Worm (Caenorhabditis elegans) whole organism, early embryonic: Measurements from ENCODE around the gene T05G5.5.

ENCODE experiments used
- B0310.2 ChIP-seq: sonication (generic microtip); optimal IDR thresholded peaks from 2 replicates; lab custom pipeline; 2016; ENCODE audit warnings: mild to moderate bottlenecking, missing genetic modification characterization, missing compliant biosample characterization
- F13C5.2 ChIP-seq: sonication (generic microtip); optimal IDR thresholded peaks from 2 replicates; lab custom pipeline; 2017; ENCODE audit warnings: mild to moderate bottlenecking, missing genetic modification characterization, inconsistent platforms, missing compliant biosample characterization
- aly-1 ChIP-seq: sonication (generic microtip); optimal IDR thresholded peaks from 2 replicates; lab custom pipeline; 2016; ENCODE audit warnings: missing genetic modification characterization, missing compliant biosample characterization
- ama-1 ChIP-seq: fragments of 150-350 bp; optimal IDR thresholded peaks from 2 replicates; lab custom pipeline; 2014
- ceh-13 ChIP-seq: fragments of 200-800 bp; sonication (Bioruptor generic); optimal IDR thresholded peaks from 2 replicates; lab custom pipeline; 2018; ENCODE audit warnings: mild to moderate bottlenecking, missing genetic modification characterization, missing compliant biosample characterization
- ceh-36 ChIP-seq: sonication (generic microtip); optimal IDR thresholded peaks from 2 replicates; lab custom pipeline; 2016; ENCODE audit warnings: missing genetic modification characterization, inconsistent platforms, missing compliant biosample characterization
- ets-7 ChIP-seq: sonication (generic microtip); optimal IDR thresholded peaks from 2 replicates; lab custom pipeline; 2016; ENCODE audit warnings: missing genotype, missing genetic modification characterization, missing compliant biosample characterization
- flt-1 ChIP-seq: fragments of 200-800 bp; sonication (Bioruptor generic); IDR thresholded peaks from 2 replicates; pipeline ENCODE4 v1.3.6; 2022; ENCODE audit warnings: missing genetic modification characterization, missing compliant biosample characterization
- hmbx-1 ChIP-seq: sonication (generic microtip); optimal IDR thresholded peaks from 2 replicates; lab custom pipeline; 2016; ENCODE audit warnings: mild to moderate bottlenecking, missing genetic modification characterization, missing compliant biosample characterization
- hmg-4 ChIP-seq: fragments of 200-800 bp; sonication (Bioruptor generic); optimal IDR thresholded peaks from 2 replicates; lab custom pipeline; 2018; ENCODE audit warnings: mild to moderate bottlenecking, missing genetic modification characterization, missing compliant biosample characterization
- hnd-1 ChIP-seq: sonication (generic microtip); optimal IDR thresholded peaks from 2 replicates; lab custom pipeline; 2016; ENCODE audit warnings: missing genetic modification characterization, missing compliant biosample characterization
- pes-1 ChIP-seq: fragments of 200-800 bp; sonication (Bioruptor generic); IDR thresholded peaks from 2 replicates; pipeline ENCODE4 v1.3.6; 2022; ENCODE audit warnings: missing genetic modification reagents, missing genetic modification characterization, missing compliant biosample characterization
- scrt-1 ChIP-seq: fragments of 200-800 bp; sonication (Bioruptor generic); IDR thresholded peaks from 2 replicates; pipeline ENCODE4 v1.3.6; 2022; ENCODE audit warnings: missing genetic modification characterization, missing compliant biosample characterization
- sea-1 ChIP-seq: fragments of 200-800 bp; sonication (Bioruptor generic); conservative IDR thresholded peaks from 2 replicates; pipeline ENCODE4 v1.3.6; 2022; ENCODE audit warnings: missing genetic modification characterization, missing compliant biosample characterization
- tbx-11 ChIP-seq: fragments of 200-800 bp; sonication (Bioruptor generic); IDR thresholded peaks from 2 replicates; pipeline ENCODE4 v1.3.6; 2022; ENCODE audit warnings: missing genetic modification characterization, missing compliant biosample characterization
- tbx-37 ChIP-seq: fragments of 200-800 bp; sonication (Bioruptor generic); conservative IDR thresholded peaks from 2 replicates; pipeline ENCODE4 v1.3.6; 2022; ENCODE audit warnings: missing genetic modification reagents, missing genetic modification characterization, missing compliant biosample characterization
- tra-4 ChIP-seq: sonication (generic microtip); optimal IDR thresholded peaks from 2 replicates; lab custom pipeline; 2017; ENCODE audit warnings: missing genetic modification characterization, missing compliant biosample characterization

T05G5.5 gene

DNA sequence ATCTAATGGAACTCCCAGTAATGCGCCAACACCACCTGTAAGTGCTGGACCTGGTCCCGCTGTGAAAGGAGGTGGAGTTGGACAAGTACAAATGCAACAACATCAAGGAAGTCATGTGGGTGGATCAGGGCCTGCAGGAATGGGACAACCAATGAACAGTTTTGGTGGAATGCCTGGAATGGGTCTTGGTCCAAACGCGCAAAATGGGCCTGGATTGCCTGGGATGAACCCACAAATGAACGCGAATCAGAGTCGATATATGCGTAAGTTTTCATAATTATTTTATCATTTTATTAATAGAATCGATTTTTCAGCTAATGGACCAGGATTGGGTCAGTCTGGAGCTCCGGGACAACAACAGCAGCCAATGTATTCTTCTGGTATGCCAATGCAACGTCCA lies 21.2 kb upstream of the T05G5.5 start:
- TF ChIP-seq ets-7 (tag; lab: Kevin White, UChicago) (no peak), ama-1 (lab: Kevin White, UChicago) (no peak), F13C5.2 (no peak), tbx-37 (GFP tag; lab: Robert Waterston, UW) (no peak), tra-4 (no peak), hnd-1 (tag; lab: Kevin White, UChicago) (no peak), B0310.2 (tag; lab: Kevin White, UChicago) (no peak), aly-1 (tag; lab: Kevin White, UChicago) (no peak), ceh-36 (no peak), pes-1 (GFP tag; lab: Robert Waterston, UW) (no peak), ceh-13 (GFP tag; lab: Kevin White, UChicago) (no peak), flt-1 (GFP tag; lab: Robert Waterston, UW) (no peak), hmbx-1 (tag; lab: Kevin White, UChicago) (no peak), sea-1 (GFP tag; lab: Robert Waterston, UW) (no peak), tbx-11 (GFP tag; lab: Robert Waterston, UW) (no peak), hmg-4 (GFP tag; lab: Kevin White, UChicago) (no peak)

ce11 chrIII:9770590-9770989 lies 19.4 kb upstream of the T05G5.5 start:
- TF ChIP-seq ama-1 (lab: Kevin White, UChicago) (peak; percentile 68), pes-1 (GFP tag; lab: Robert Waterston, UW) (no peak)

- TF ChIP-seq F13C5.2, result no peak
- TF ChIP-seq tbx-11 (GFP tag; lab: Robert Waterston, UW), result no peak
- TF ChIP-seq tbx-37 (GFP tag; lab: Robert Waterston, UW), result no peak
Measured at ce11 chrIII:9768023-9768422, 16.8 kb upstream of the T05G5.5 start.

DNA sequence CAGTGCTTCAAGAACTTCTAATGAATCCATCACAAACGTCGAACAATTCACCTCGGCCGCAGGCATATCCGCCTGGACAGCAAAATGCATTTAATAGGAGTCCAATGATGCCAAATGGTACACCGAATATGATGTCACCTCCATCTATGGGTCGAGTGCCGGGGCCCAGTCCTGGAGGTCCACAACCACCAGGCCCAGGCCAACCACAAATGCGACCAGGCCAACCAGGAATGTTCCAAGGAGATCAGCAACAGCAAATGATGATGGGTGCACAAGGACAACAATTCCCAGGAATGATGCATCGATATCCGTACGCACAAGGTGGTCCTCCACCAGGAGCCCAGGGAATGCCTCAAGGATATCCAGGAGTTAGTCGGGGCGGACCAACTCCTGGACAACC lies 15.9 kb upstream of the T05G5.5 start:
- TF ChIP-seq hmbx-1 (tag; lab: Kevin White, UChicago), result no peak
- TF ChIP-seq hnd-1 (tag; lab: Kevin White, UChicago), result no peak
- TF ChIP-seq B0310.2 (tag; lab: Kevin White, UChicago), result no peak
- TF ChIP-seq aly-1 (tag; lab: Kevin White, UChicago), result no peak

- no peak for TF ChIP-seq ceh-13 (GFP tag; lab: Kevin White, UChicago)
- TF ChIP-seq ceh-36, result no peak
- no peak for TF ChIP-seq ama-1 (lab: Kevin White, UChicago)
- no peak for TF ChIP-seq tbx-37 (GFP tag; lab: Robert Waterston, UW)
- TF ChIP-seq hnd-1 (tag; lab: Kevin White, UChicago), result no peak
- TF ChIP-seq scrt-1 (GFP tag; lab: Robert Waterston, UW), result no peak
- no peak for TF ChIP-seq ets-7 (tag; lab: Kevin White, UChicago)
- TF ChIP-seq hmbx-1 (tag; lab: Kevin White, UChicago), result no peak
- TF ChIP-seq sea-1 (GFP tag; lab: Robert Waterston, UW), result no peak
- TF ChIP-seq F13C5.2, result no peak
Measured at ce11 chrIII:9766175-9766574, 14.9 kb upstream of the T05G5.5 start, which contains the start of gene cbp-1. Gene cbp-1 (plus strand): TSS chrIII:9766509.

ce11 chrIII:9765465-9765900 lies 14.3 kb upstream of the T05G5.5 start:
- TF ChIP-seq pes-1 (GFP tag; lab: Robert Waterston, UW) (peak; percentile 82), hmbx-1 (tag; lab: Kevin White, UChicago) (peak; percentile 81), flt-1 (GFP tag; lab: Robert Waterston, UW) (peak; percentile 89), hmg-4 (GFP tag; lab: Kevin White, UChicago) (peak; percentile 89), aly-1 (tag; lab: Kevin White, UChicago) (peak; percentile 40), hnd-1 (tag; lab: Kevin White, UChicago) (peak; percentile 26), ama-1 (lab: Kevin White, UChicago) (peak; percentile 98), tbx-37 (GFP tag; lab: Robert Waterston, UW) (peak; percentile 80; the same call in 1 of the 2 replicates), sea-1 (GFP tag; lab: Robert Waterston, UW) (peak; percentile 96), ceh-36 (peak; percentile 87), ceh-13 (GFP tag; lab: Kevin White, UChicago) (peak; percentile 54), scrt-1 (GFP tag; lab: Robert Waterston, UW) (peak; percentile 81), F13C5.2 (peak; percentile 96), tra-4 (peak; percentile 97), ets-7 (tag; lab: Kevin White, UChicago) (no peak), B0310.2 (tag; lab: Kevin White, UChicago) (peak; percentile 91), tbx-11 (GFP tag; lab: Robert Waterston, UW) (peak; percentile 83)

DNA sequence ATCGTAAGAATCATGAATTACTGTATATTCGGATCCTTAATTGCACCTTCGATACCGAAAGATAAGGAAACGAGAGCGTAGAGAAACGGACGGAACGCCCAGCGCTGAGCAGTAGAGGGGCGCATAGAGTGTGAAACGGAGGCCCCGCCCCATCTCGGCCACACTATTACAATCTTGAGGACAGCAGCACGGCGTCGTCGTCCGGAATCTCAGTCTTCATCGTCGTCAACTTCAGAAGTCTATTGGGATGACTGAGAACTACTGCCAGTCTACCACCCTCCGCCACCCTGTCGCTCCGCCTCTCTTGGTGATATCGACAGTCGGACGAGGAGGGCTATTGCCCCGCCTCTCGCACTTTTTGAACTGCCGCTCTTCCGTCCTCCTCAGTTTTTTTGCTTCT lies 13.5 kb upstream of the T05G5.5 start:
- no peak for TF ChIP-seq F13C5.2
- TF ChIP-seq ceh-13 (GFP tag; lab: Kevin White, UChicago), result no peak
- TF ChIP-seq sea-1 (GFP tag; lab: Robert Waterston, UW), result 0 out of 2 replicates have a peak, but pooled peaks have one; percentile 36

- TF ChIP-seq ceh-13 (GFP tag; lab: Kevin White, UChicago) (no peak), aly-1 (tag; lab: Kevin White, UChicago) (no peak), B0310.2 (tag; lab: Kevin White, UChicago) (no peak), ceh-36 (no peak), hmg-4 (GFP tag; lab: Kevin White, UChicago) (no peak), hmbx-1 (tag; lab: Kevin White, UChicago) (no peak), hnd-1 (tag; lab: Kevin White, UChicago) (no peak), scrt-1 (GFP tag; lab: Robert Waterston, UW) (no peak), pes-1 (GFP tag; lab: Robert Waterston, UW) (no peak), F13C5.2 (no peak), ama-1 (lab: Kevin White, UChicago) (no peak), ets-7 (tag; lab: Kevin White, UChicago) (no peak), tbx-11 (GFP tag; lab: Robert Waterston, UW) (no peak), flt-1 (GFP tag; lab: Robert Waterston, UW) (no peak), tra-4 (no peak), sea-1 (GFP tag; lab: Robert Waterston, UW) (no peak), tbx-37 (GFP tag; lab: Robert Waterston, UW) (no peak)
Measured at ce11 chrIII:9762093-9762748, 11.0 kb upstream of the T05G5.5 start, which contains the start of gene gcc-2. Gene gcc-2 (minus strand): TSS chrIII:9762143.
